Worm (Caenorhabditis elegans) whole organism, L4 larva: ENCODE measurements around the gene lec-5.

Experiments used
- F10B5.3 ChIP-seq: sonication (generic microtip); optimal IDR thresholded peaks from 2 replicates; lab custom pipeline; 2016; ENCODE audit warnings: mild to moderate bottlenecking, missing genetic modification characterization, missing compliant biosample characterization
- F44E2.7 ChIP-seq: fragments of 200-800 bp; sonication (Bioruptor generic); IDR thresholded peaks from 2 replicates; pipeline ENCODE4 v2.1.2; 2022; ENCODE audit warnings: missing genetic modification characterization, missing compliant biosample characterization
- T20F7.1 ChIP-seq: fragments of 200-800 bp; sonication (Bioruptor generic); optimal IDR thresholded peaks from 2 replicates; lab custom pipeline; 2018; ENCODE audit warnings: mild to moderate bottlenecking, missing genetic modification characterization, missing compliant biosample characterization
- Y105C5A.15 ChIP-seq: fragments of 200-800 bp; sonication (Bioruptor generic); IDR thresholded peaks from 2 replicates; pipeline ENCODE4 v1.3.6; 2022; ENCODE audit warnings: missing genetic modification characterization, missing compliant biosample characterization
- ZK546.5 ChIP-seq, 2 experiments: sonication (generic microtip); optimal IDR thresholded peaks; 2 replicates each; lab custom pipeline; 2017; ENCODE audit warnings: missing biosample characterization in 2 of 2, missing genetic modification characterization in 2 of 2
- aha-1 ChIP-seq: fragments of 150-350 bp; peaks from one replicate; lab custom pipeline; 2014; ENCODE audit warnings: missing biosample characterization, missing genetic modification characterization
- attf-4 ChIP-seq: sonication (generic microtip); optimal IDR thresholded peaks from 3 replicates; lab custom pipeline; 2017; ENCODE audit warnings: missing biosample characterization, missing genetic modification characterization
- ceh-20 ChIP-seq: fragments of 200-800 bp; sonication (Bioruptor generic); IDR thresholded peaks from 2 replicates; pipeline ENCODE4 v1.3.6; 2022; ENCODE audit warnings: missing genetic modification reagents, missing genetic modification characterization, missing compliant biosample characterization
- ceh-28 ChIP-seq: fragments of 150-350 bp; optimal IDR thresholded peaks from 2 replicates; lab custom pipeline; 2014; ENCODE audit warnings: missing biosample characterization, missing genetic modification reagents, missing genetic modification characterization
- ceh-32 ChIP-seq: sonication (generic microtip); optimal IDR thresholded peaks from 2 replicates; lab custom pipeline; 2016; ENCODE audit warnings: mild to moderate bottlenecking, missing genetic modification characterization, missing compliant biosample characterization; ENCODE audit not compliant: poor library complexity
- ces-1 ChIP-seq: fragments of 150-350 bp; sonication (generic microtip); optimal IDR thresholded peaks from 4 replicates; lab custom pipeline; 2014; ENCODE audit warnings: missing biosample characterization, missing genetic modification reagents, missing genetic modification characterization
- cey-2 ChIP-seq: sonication (generic microtip); optimal IDR thresholded peaks from 3 replicates; lab custom pipeline; 2017; ENCODE audit warnings: missing genetic modification characterization, mild to moderate bottlenecking, missing compliant biosample characterization, antibody characterized with exemption, borderline replicate concordance; ENCODE audit not compliant: insufficient read depth
- daf-12 ChIP-seq: fragments of 150-350 bp; optimal IDR thresholded peaks from 2 replicates; lab custom pipeline; 2014; ENCODE audit warnings: missing biosample characterization, missing genetic modification reagents, missing genetic modification characterization
- daf-16 ChIP-seq, 3 experiments: sonication (generic microtip); optimal IDR thresholded peaks; 2 replicates each; lab custom pipeline; 2016 to 2017; ENCODE audit warnings: missing genetic modification characterization in 3 of 3, missing genetic modification reagents in 3 of 3, mild to moderate bottlenecking in 2 of 3, missing compliant biosample characterization in 2 of 3, missing biosample characterization in 1 of 3, moderate library complexity in 1 of 3
- daf-8 ChIP-seq: fragments of 200-800 bp; sonication (Bioruptor generic); IDR thresholded peaks from 2 replicates; pipeline ENCODE4 v1.3.6; 2022; ENCODE audit warnings: missing genetic modification characterization, missing compliant biosample characterization
- dmd-8 ChIP-seq: fragments of 200-800 bp; sonication (Bioruptor generic); IDR thresholded peaks from 2 replicates; pipeline ENCODE4 v1.3.6; 2022; ENCODE audit warnings: missing genetic modification characterization, missing compliant biosample characterization
- dmd-9 ChIP-seq: fragments of 200-800 bp; sonication (Bioruptor generic); IDR thresholded peaks from 2 replicates; pipeline ENCODE4 v1.3.6; 2022; ENCODE audit warnings: missing genetic modification reagents, missing genetic modification characterization, missing compliant biosample characterization
- duxl-1 ChIP-seq: sonication (generic microtip); optimal IDR thresholded peaks from 2 replicates; lab custom pipeline; 2016; ENCODE audit warnings: mild to moderate bottlenecking, missing genetic modification characterization, moderate library complexity, missing compliant biosample characterization; ENCODE audit not compliant: poor library complexity
- dve-1 ChIP-seq: sonication (generic microtip); optimal IDR thresholded peaks from 2 replicates; lab custom pipeline; 2017; ENCODE audit warnings: antibody characterized with exemption, mild to moderate bottlenecking, missing genetic modification characterization, missing compliant biosample characterization; ENCODE audit not compliant: insufficient read depth
- gei-8 ChIP-seq: fragments of 200-800 bp; sonication (Bioruptor generic); optimal IDR thresholded peaks from 2 replicates; lab custom pipeline; 2018; ENCODE audit warnings: mild to moderate bottlenecking, missing genetic modification characterization, missing compliant biosample characterization
- lin-1 ChIP-seq: fragments of 200-800 bp; sonication (Bioruptor generic); IDR thresholded peaks from 2 replicates; pipeline ENCODE4 v1.3.6; 2022; ENCODE audit warnings: missing genetic modification reagents, missing genetic modification characterization, missing compliant biosample characterization
- lin-38 ChIP-seq: fragments of 200-800 bp; sonication (Bioruptor generic); IDR thresholded peaks from 2 replicates; pipeline ENCODE4 v1.3.6; 2022; ENCODE audit warnings: missing genetic modification reagents, missing genetic modification characterization, missing compliant biosample characterization
- lin-39 ChIP-seq: fragments of 150-350 bp; optimal IDR thresholded peaks from 2 replicates; lab custom pipeline; 2014; ENCODE audit warnings: missing biosample characterization, missing genetic modification reagents, missing genetic modification characterization
- lir-3 ChIP-seq: sonication (generic microtip); optimal IDR thresholded peaks from 2 replicates; lab custom pipeline; 2016; ENCODE audit warnings: mild to moderate bottlenecking, missing genetic modification characterization, missing compliant biosample characterization
- madf-9 ChIP-seq: fragments of 200-800 bp; sonication (Bioruptor generic); conservative IDR thresholded peaks from 2 replicates; pipeline ENCODE4 v1.3.6; 2022; ENCODE audit warnings: missing genetic modification reagents, missing genetic modification characterization, missing compliant biosample characterization
- mep-1 ChIP-seq: fragments of 150-350 bp; sonication (generic microtip); optimal IDR thresholded peaks from 3 replicates; lab custom pipeline; 2014; ENCODE audit warnings: missing biosample characterization, missing genetic modification characterization
- nhr-11 ChIP-seq: fragments of 150-350 bp; optimal IDR thresholded peaks from 2 replicates; lab custom pipeline; 2014; ENCODE audit warnings: missing biosample characterization, missing genetic modification characterization
- nhr-25 ChIP-seq: sonication (generic microtip); optimal IDR thresholded peaks from 2 replicates; lab custom pipeline; 2017; ENCODE audit warnings: missing genetic modification characterization, mild to moderate bottlenecking, missing compliant biosample characterization, antibody characterized with exemption, moderate library complexity, borderline replicate concordance; ENCODE audit not compliant: insufficient read depth
- nhr-28 ChIP-seq: fragments of 150-350 bp; optimal IDR thresholded peaks from 2 replicates; lab custom pipeline; 2014; ENCODE audit warnings: missing biosample characterization, missing genetic modification characterization
- nhr-42 ChIP-seq: fragments of 200-800 bp; sonication (Bioruptor generic); IDR thresholded peaks from 2 replicates; pipeline ENCODE4 v1.3.6; 2022; ENCODE audit warnings: missing genetic modification characterization, missing compliant biosample characterization
- pha-4 ChIP-seq, 2 experiments: fragments of 150-350 bp in 1 of 2; fragments of 200-800 bp in 1 of 2; sonication (Bioruptor generic) in 1 of 2; IDR thresholded peaks in 1 of 2; optimal IDR thresholded peaks in 1 of 2; 2 replicates each; pipeline versions ENCODE4 v1.3.6 to Lab custom; 2014 to 2022; ENCODE audit warnings: missing genetic modification characterization in 2 of 2, missing genetic modification reagents in 2 of 2, missing biosample characterization in 1 of 2, missing compliant biosample characterization in 1 of 2
- php-3 ChIP-seq: fragments of 200-800 bp; sonication (Bioruptor generic); IDR thresholded peaks from 2 replicates; pipeline ENCODE4 v1.3.6; 2022; ENCODE audit warnings: missing genetic modification reagents, missing genetic modification characterization, missing compliant biosample characterization
- skn-1 ChIP-seq: fragments of 150-350 bp; optimal IDR thresholded peaks from 2 replicates; lab custom pipeline; 2014; ENCODE audit warnings: missing biosample characterization, missing genetic modification characterization
- snpc-1.2 ChIP-seq: fragments of 200-800 bp; sonication (Bioruptor generic); IDR thresholded peaks from 2 replicates; pipeline ENCODE4 v1.3.6; 2022; ENCODE audit warnings: missing genetic modification reagents, missing genetic modification characterization, missing compliant biosample characterization
- unc-130 ChIP-seq: sonication (generic microtip); optimal IDR thresholded peaks from 2 replicates; lab custom pipeline; 2016; ENCODE audit warnings: missing genetic modification reagents, missing genetic modification characterization, missing compliant biosample characterization
- zip-2 ChIP-seq: fragments of 150-350 bp; optimal IDR thresholded peaks from 2 replicates; lab custom pipeline; 2014; ENCODE audit warnings: missing biosample characterization, missing genetic modification characterization

lec-5 gene

ce11 chrII:5799553-5799952 lies 41.4 kb downstream of the lec-5 start, which contains the start of gene K05F1.8:
K05F1.8 (minus strand) TSS chrII:5799653.
- TF ChIP-seq madf-9 (GFP tag; lab: Robert Waterston, UW): no peak
- TF ChIP-seq T20F7.1 (GFP tag; lab: Kevin White, UChicago): no peak
- no peak for TF ChIP-seq lin-1 (GFP tag; lab: Robert Waterston, UW)
- no peak for TF ChIP-seq attf-4
- no peak for TF ChIP-seq lin-39 (tag; lab: Kevin White, UChicago)
- TF ChIP-seq dve-1 (tag; lab: Kevin White, UChicago): no peak
- no peak for TF ChIP-seq cey-2 (tag; lab: Kevin White, UChicago)
- no peak for TF ChIP-seq F10B5.3 (tag; lab: Kevin White, UChicago)
- TF ChIP-seq zip-2 (tag; lab: Kevin White, UChicago): no peak
- no peak for TF ChIP-seq nhr-25 (tag; lab: Kevin White, UChicago)

DNA sequence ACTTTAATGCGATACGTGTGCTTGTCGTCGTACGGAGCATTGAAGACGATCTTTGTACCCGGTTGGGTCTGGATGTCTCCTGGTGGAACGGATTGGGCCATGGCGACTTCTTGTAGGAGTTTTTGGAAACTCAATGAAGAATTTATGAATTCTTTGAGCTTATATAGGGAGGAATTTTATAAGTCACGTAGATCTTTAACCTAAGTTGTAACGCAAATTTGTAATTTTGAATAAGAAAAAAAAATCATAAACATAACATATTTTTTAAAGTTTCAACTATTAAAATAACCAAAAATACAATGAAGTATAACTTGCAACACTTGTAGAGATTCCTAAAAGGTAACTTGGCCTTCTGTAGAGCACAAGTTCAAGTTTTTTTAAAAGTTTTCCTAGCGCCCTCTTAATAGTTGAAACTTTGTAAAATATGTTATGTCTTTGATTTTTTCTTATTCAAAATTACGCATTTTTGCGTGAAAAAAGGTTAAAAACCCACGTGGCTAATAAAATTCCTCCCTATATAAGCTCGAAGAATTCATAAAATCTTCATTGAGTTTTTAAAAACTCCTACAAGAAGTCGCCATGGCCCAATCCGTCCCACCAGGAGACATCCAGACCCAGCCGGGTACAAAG lies 43.4 kb downstream of the lec-5 start, which contains the start of the genes msp-63 and msp-142:
Gene msp-63 (minus strand): TSS at position 101 of the 630 bp plus-strand sequence.
Gene msp-142 (plus strand): TSS at position 580 of the 630 bp plus-strand sequence.
- no peak for TF ChIP-seq dmd-9 (GFP tag; lab: Robert Waterston, UW)
- TF ChIP-seq ces-1 (GFP tag; lab: Kevin White, UChicago): no peak
- TF ChIP-seq nhr-42 (GFP tag; lab: Robert Waterston, UW): no peak
- TF ChIP-seq dmd-8 (GFP tag; lab: Robert Waterston, UW): no peak
- TF ChIP-seq php-3 (GFP tag; lab: Robert Waterston, UW): no peak
- TF ChIP-seq daf-8 (GFP tag; lab: Robert Waterston, UW): no peak
- no peak for TF ChIP-seq cey-2 (tag; lab: Kevin White, UChicago)
- TF ChIP-seq skn-1 (tag; lab: Kevin White, UChicago): no peak
- no peak for TF ChIP-seq aha-1 (tag; lab: Kevin White, UChicago)
- TF ChIP-seq F10B5.3 (tag; lab: Kevin White, UChicago): no peak
- no peak for TF ChIP-seq T20F7.1 (GFP tag; lab: Kevin White, UChicago)
- no peak for TF ChIP-seq daf-12 (tag; lab: Kevin White, UChicago)
- no peak for TF ChIP-seq lin-38 (GFP tag; lab: Robert Waterston, UW)

DNA sequence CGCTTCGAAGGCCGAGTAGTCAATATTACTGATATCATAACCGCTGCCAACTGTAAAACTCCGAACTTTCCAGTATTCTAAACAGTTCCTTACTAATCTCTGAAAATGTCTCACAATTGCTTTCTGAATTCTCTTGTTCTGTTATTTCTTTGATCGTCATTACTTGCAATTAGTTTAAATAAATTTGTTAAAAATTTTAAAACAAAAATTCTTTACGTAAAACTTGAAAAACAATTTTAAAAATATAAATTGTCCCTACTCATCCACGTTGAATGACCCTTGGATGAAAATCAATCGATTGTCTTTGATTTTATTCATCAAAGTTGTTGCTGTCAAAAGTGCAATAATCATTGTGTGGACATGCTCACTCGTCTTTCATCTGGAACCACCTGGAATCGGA lies 46.7 kb downstream of the lec-5 start, which contains the start of gene acdh-8:
Gene acdh-8 (plus strand): TSS at position 301 of the 400 bp plus-strand sequence.
- TF ChIP-seq ceh-20 (GFP tag; lab: Robert Waterston, UW): no peak
- TF ChIP-seq Y105C5A.15 (GFP tag; lab: Robert Waterston, UW): no peak
- TF ChIP-seq ceh-32 (tag; lab: Kevin White, UChicago): no peak
- no peak for TF ChIP-seq snpc-1.2
- no peak for TF ChIP-seq attf-4
- TF ChIP-seq pha-4 (GFP tag; IDR thresholded peaks at IDR 0.05; lab: Robert Waterston, UW): no peak
- no peak for TF ChIP-seq pha-4 (tag; optimal IDR thresholded peaks at IDR 0.05; lab: Kevin White, UChicago)
- TF ChIP-seq lin-1 (GFP tag; lab: Robert Waterston, UW): no peak
- TF ChIP-seq, all 104 proteins: peak for 0

DNA sequence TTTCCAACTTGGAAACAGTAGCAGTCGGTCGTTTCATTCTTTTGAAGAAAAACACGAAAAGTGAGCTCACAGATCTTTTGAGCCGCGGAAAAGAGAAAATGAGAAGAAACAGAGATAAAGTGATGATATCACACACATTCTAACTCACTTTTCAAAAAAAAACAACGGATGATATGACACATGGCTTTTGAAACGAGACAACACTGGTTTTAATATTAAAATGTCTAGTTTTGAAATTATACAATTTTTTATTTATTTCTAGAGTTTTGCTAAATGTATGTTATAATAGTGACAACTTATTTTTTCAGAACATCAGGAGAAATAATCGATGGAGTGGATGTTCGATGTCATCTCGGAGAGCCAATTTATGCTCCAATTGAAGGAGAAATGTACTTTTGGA lies 48.4 kb downstream of the lec-5 start, which contains the start of gene K05F1.14:
Gene K05F1.14 (minus strand): TSS at position 101 of the 400 bp plus-strand sequence.
- no peak for TF ChIP-seq ceh-28
- TF ChIP-seq ZK546.5 (tag; optimal IDR thresholded peaks at IDR 0.05; lab: Kevin White, UChicago): no peak
- no peak for TF ChIP-seq dve-1 (tag; lab: Kevin White, UChicago)
- no peak for TF ChIP-seq F44E2.7 (GFP tag; lab: Robert Waterston, UW)

- TF ChIP-seq duxl-1 (tag; lab: Kevin White, UChicago) (no peak), lir-3 (tag; lab: Kevin White, UChicago) (no peak), daf-8 (GFP tag; lab: Robert Waterston, UW) (no peak), mep-1 (tag; lab: Kevin White, UChicago) (no peak), attf-4 (no peak), nhr-25 (tag; lab: Kevin White, UChicago) (no peak), daf-16 (GFP tag; optimal IDR thresholded peaks at IDR 0.05; lab: Kevin White, UChicago) (peak in 1 of 2 experiments; percentile 40), daf-16 (tag; optimal IDR thresholded peaks at IDR 0.05; lab: Kevin White, UChicago) (no peak), nhr-11 (tag; lab: Kevin White, UChicago) (peak; percentile 59), gei-8 (GFP tag; lab: Kevin White, UChicago) (no peak), aha-1 (tag; lab: Kevin White, UChicago) (peak; percentile 81), nhr-28 (tag; lab: Kevin White, UChicago) (no peak), unc-130 (GFP tag; lab: Kevin White, UChicago) (no peak)
- TF ChIP-seq, all 104 proteins: peak for 3
Observed at ce11 chrII:5790313-5790773, 50.6 kb downstream of the lec-5 start, which contains the start of gene lect-2. lect-2 (plus strand) TSS chrII:5790723.
